Fruit fly (Drosophila melanogaster): ENCODE measurements around the gene BigH1.
A peak's percentile ranks its signal among the peaks of the same experiment; 100 is the strongest.

The BigH1 gene

DNA sequence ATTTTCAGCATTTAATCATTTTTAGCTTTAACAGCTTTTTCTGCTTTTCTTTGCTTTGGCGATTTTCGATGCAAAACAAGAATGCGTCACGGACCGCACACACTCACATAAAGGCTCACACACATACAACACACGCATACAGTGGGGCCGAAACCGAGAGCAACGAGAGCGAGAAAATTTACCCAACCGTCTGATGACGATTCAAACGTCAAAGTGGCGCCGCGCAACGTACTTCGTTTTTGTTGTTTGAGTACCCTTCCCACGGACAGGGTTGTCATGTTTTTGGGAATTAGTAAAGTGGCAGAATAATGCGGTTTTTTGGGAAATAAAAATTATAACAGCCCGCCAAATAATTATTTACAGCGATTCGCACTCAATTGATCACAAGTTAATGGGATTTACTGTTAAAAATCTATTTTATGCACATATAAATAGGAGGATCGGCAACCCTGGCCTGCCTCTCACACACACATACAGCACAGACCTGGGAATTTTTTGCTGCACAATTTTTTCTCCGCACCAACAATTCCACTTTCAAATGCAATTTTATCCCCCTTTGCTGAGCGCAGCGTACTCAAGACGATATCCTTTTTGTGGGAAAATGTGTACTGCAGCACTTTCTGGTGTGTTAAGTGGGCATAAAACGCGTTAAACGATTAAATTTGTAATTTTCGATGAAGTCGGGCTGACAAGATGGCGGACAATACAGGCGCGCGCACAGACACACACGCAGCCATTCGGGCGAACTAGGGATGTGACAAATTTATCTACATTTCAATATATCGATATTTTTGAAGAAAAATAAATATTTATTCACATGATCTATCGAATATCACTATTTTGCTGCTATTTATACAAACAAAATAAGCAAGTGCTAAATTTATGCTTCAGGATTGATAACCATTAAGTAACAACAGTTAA is 8.0 kb upstream of the BigH1 start (continued):
- peak; percentile 66 for TF ChIP-seq CG13123 (GFP tag; optimal IDR thresholded peaks at IDR 0.05)
- TF ChIP-seq ttk (GFP tag; IDR thresholded peaks at IDR 0.05) = peak; percentile 88
- TF ChIP-seq CG9609 (GFP tag; optimal IDR thresholded peaks at IDR 0.05) = peak; percentile 89
- TF ChIP-seq Opbp (GFP tag; IDR thresholded peaks at IDR 0.05; ENCODE audit: partially characterized antibody) = peak; percentile 74
- peak; percentile 94 for TF ChIP-seq so (GFP tag; IDR thresholded peaks at IDR 0.05)
- TF ChIP-seq kay (GFP tag; optimal IDR thresholded peaks at IDR 0.05) = peak; percentile 87
- TF ChIP-seq crc (GFP tag; optimal IDR thresholded peaks at IDR 0.05) = peak; percentile 86
- TF ChIP-seq CG34422 (GFP tag; IDR thresholded peaks at IDR 0.05) = peak; percentile 84
- peak; percentile 91 for TF ChIP-seq ind (GFP tag; optimal IDR thresholded peaks at IDR 0.05)
- peak; percentile 87 for TF ChIP-seq gsb (GFP tag; IDR thresholded peaks at IDR 0.05)
- TF ChIP-seq fu2 (GFP tag; optimal IDR thresholded peaks at IDR 0.05) = peak; percentile 90
- peak; percentile 87 for TF ChIP-seq wek (GFP tag; optimal IDR thresholded peaks at IDR 0.05)
- TF ChIP-seq D19B (GFP tag; optimal IDR thresholded peaks at IDR 0.05) = peak; percentile 77
- TF ChIP-seq Atf3 (GFP tag; optimal IDR thresholded peaks at IDR 0.05) = peak; percentile 87
- peak; percentile 89 for TF ChIP-seq jumu (GFP tag; optimal IDR thresholded peaks at IDR 0.05)
- peak; percentile 49 for TF ChIP-seq slou (GFP tag; optimal IDR thresholded peaks at IDR 0.05)
- peak; percentile 91 for TF ChIP-seq Mrtf (GFP tag; IDR thresholded peaks at IDR 0.05)
- peak; percentile 69 for TF ChIP-seq CG30020 (tag; optimal IDR thresholded peaks at IDR 0.05)
- TF ChIP-seq CG11696 (GFP tag; IDR thresholded peaks at IDR 0.05) = peak; percentile 78
- TF ChIP-seq hbn (GFP tag; IDR thresholded peaks at IDR 0.05; ENCODE audit: partially characterized antibody) = peak; percentile 30; the same call in 1 of the 2 replicates
- TF ChIP-seq CG11695 (GFP tag; IDR thresholded peaks at IDR 0.05) = peak; percentile 95
- peak; percentile 99 for TF ChIP-seq sens (GFP tag)
- peak; percentile 86 for TF ChIP-seq twi (tag; optimal IDR thresholded peaks at IDR 0.05)
- peak; percentile 91 for TF ChIP-seq CG6854 (GFP tag; optimal IDR thresholded peaks at IDR 0.05)
- TF ChIP-seq pzg (GFP tag; optimal IDR thresholded peaks at IDR 0.05) = peak; percentile 43
- TF ChIP-seq Blimp-1 (GFP tag; optimal IDR thresholded peaks at IDR 0.05) = peak; percentile 88
- peak; percentile 96 for TF ChIP-seq sqz (GFP tag; optimal IDR thresholded peaks at IDR 0.05)
- TF ChIP-seq sna (GFP tag; IDR thresholded peaks at IDR 0.05; ENCODE audit: partially characterized antibody) = no peak; the same call in 1 of the 2 replicates
- TF ChIP-seq CG9727 (GFP tag; optimal IDR thresholded peaks at IDR 0.05) = peak; percentile 95
- TF ChIP-seq stwl (tag; optimal IDR thresholded peaks at IDR 0.05) = peak; percentile 41
- TF ChIP-seq CG1647 (GFP tag; optimal IDR thresholded peaks at IDR 0.05) = peak; percentile 88
- TF ChIP-seq CG11504 (tag; optimal IDR thresholded peaks at IDR 0.05) = peak; percentile 93
- peak; percentile 80 for TF ChIP-seq CG1024 (GFP tag; IDR thresholded peaks at IDR 0.05)
- peak; percentile 88 for TF ChIP-seq NFAT (GFP tag; IDR thresholded peaks at IDR 0.05)
- peak; percentile 90 for TF ChIP-seq MTF-1 (GFP tag; optimal IDR thresholded peaks at IDR 0.05; ENCODE audit: borderline replicate concordance)
- peak; percentile 91 for TF ChIP-seq odd (GFP tag; optimal IDR thresholded peaks at IDR 0.05)
- TF ChIP-seq shn (GFP tag; optimal IDR thresholded peaks at IDR 0.05) = peak; percentile 91
- TF ChIP-seq CG13775 (GFP tag; optimal IDR thresholded peaks at IDR 0.05) = peak; percentile 92
- TF ChIP-seq tin (GFP tag; optimal IDR thresholded peaks at IDR 0.05) = peak; percentile 91
- TF ChIP-seq CG32767 (GFP tag; IDR thresholded peaks at IDR 0.05) = peak; percentile 89
- TF ChIP-seq hb (GFP tag; IDR thresholded peaks at IDR 0.05; ENCODE audit: partially characterized antibody) = no peak
- TF ChIP-seq GATAe (GFP tag; conservative IDR thresholded peaks at IDR 0.05) = no peak; the same call in 1 of the 2 replicates
- TF ChIP-seq Lim3 (GFP tag; IDR thresholded peaks at IDR 0.05) = peak; percentile 44; the same call in 1 of the 2 replicates
- peak; percentile 97 for TF ChIP-seq CG2678 (tag; optimal IDR thresholded peaks at IDR 0.05)
- TF ChIP-seq CG7745 (tag; optimal IDR thresholded peaks at IDR 0.05) = peak; percentile 68
- TF ChIP-seq insv (GFP tag; optimal IDR thresholded peaks at IDR 0.05) = no peak
- peak; percentile 1 for TF ChIP-seq hkb (optimal IDR thresholded peaks at IDR 0.05)
- peak; percentile 93 for TF ChIP-seq hkb (GFP tag; IDR thresholded peaks at IDR 0.05)
- peak; percentile 87 for TF ChIP-seq CG2202 (tag; optimal IDR thresholded peaks at IDR 0.05)

Measured in whole organism, embryonic.